Worm (Caenorhabditis elegans) whole organism, L4 larva: Measurements from ENCODE around the gene lido-8.
A peak's percentile ranks its signal among the peaks of the same experiment; 100 is the strongest.

ENCODE experiments used
- F37D6.2 ChIP-seq: sonication (generic microtip); optimal IDR thresholded peaks from 2 replicates; lab custom pipeline; 2016; ENCODE audit warnings: mild to moderate bottlenecking, missing genetic modification characterization, missing compliant biosample characterization
- F49E8.2 ChIP-seq: sonication (generic microtip); optimal IDR thresholded peaks from 2 replicates; lab custom pipeline; 2016; ENCODE audit warnings: missing compliant biosample characterization, mild to moderate bottlenecking, missing genetic modification characterization, borderline replicate concordance
- T26A8.4 ChIP-seq: fragments of 200-800 bp; sonication (Bioruptor generic); IDR thresholded peaks from 2 replicates; pipeline ENCODE4 v1.3.6; 2022; ENCODE audit warnings: missing genetic modification characterization, missing compliant biosample characterization
- Y5F2A.4 ChIP-seq: fragments of 200-800 bp; sonication (Bioruptor generic); optimal IDR thresholded peaks from 2 replicates; lab custom pipeline; 2018; ENCODE audit warnings: mild to moderate bottlenecking, missing genetic modification characterization, missing compliant biosample characterization
- ZK337.2 ChIP-seq: fragments of 200-800 bp; sonication (Bioruptor generic); IDR thresholded peaks from 2 replicates; pipeline ENCODE4 v1.3.6; 2022; ENCODE audit warnings: missing genetic modification reagents, missing genetic modification characterization, missing compliant biosample characterization
- ZK546.5 ChIP-seq, 2 experiments: sonication (generic microtip); optimal IDR thresholded peaks; 2 replicates each; lab custom pipeline; 2017; ENCODE audit warnings: missing biosample characterization in 2 of 2, missing genetic modification characterization in 2 of 2
- aly-2 ChIP-seq: sonication (generic microtip); optimal IDR thresholded peaks from 2 replicates; lab custom pipeline; 2018; ENCODE audit warnings: missing biosample characterization, missing genetic modification characterization
- attf-4 ChIP-seq: sonication (generic microtip); optimal IDR thresholded peaks from 3 replicates; lab custom pipeline; 2017; ENCODE audit warnings: missing biosample characterization, missing genetic modification characterization
- ceh-32 ChIP-seq: sonication (generic microtip); optimal IDR thresholded peaks from 2 replicates; lab custom pipeline; 2016; ENCODE audit warnings: mild to moderate bottlenecking, missing genetic modification characterization, missing compliant biosample characterization; ENCODE audit not compliant: poor library complexity
- ceh-44 ChIP-seq: fragments of 200-800 bp; sonication (Bioruptor generic); IDR thresholded peaks from 2 replicates; pipeline ENCODE4 v1.3.6; 2022; ENCODE audit warnings: missing genetic modification reagents, missing genetic modification characterization, missing compliant biosample characterization
- ces-1 ChIP-seq: fragments of 150-350 bp; sonication (generic microtip); optimal IDR thresholded peaks from 4 replicates; lab custom pipeline; 2014; ENCODE audit warnings: missing biosample characterization, missing genetic modification reagents, missing genetic modification characterization
- ctbp-1 ChIP-seq: fragments of 200-800 bp; sonication (Bioruptor generic); IDR thresholded peaks from 2 replicates; pipeline ENCODE4 v1.3.6; 2022; ENCODE audit warnings: missing genetic modification reagents, missing genetic modification characterization, missing compliant biosample characterization
- daf-16 ChIP-seq, 3 experiments: sonication (generic microtip); optimal IDR thresholded peaks; 2 replicates each; lab custom pipeline; 2016 to 2017; ENCODE audit warnings: missing genetic modification characterization in 3 of 3, missing genetic modification reagents in 3 of 3, mild to moderate bottlenecking in 2 of 3, missing compliant biosample characterization in 2 of 3, missing biosample characterization in 1 of 3, moderate library complexity in 1 of 3
- dmd-6 ChIP-seq: fragments of 200-800 bp; sonication (Bioruptor generic); IDR thresholded peaks from 2 replicates; pipeline ENCODE4 v1.3.6; 2022; ENCODE audit warnings: missing genetic modification reagents, missing genetic modification characterization, missing compliant biosample characterization
- dmd-8 ChIP-seq: fragments of 200-800 bp; sonication (Bioruptor generic); IDR thresholded peaks from 2 replicates; pipeline ENCODE4 v1.3.6; 2022; ENCODE audit warnings: missing genetic modification characterization, missing compliant biosample characterization
- dmd-9 ChIP-seq: fragments of 200-800 bp; sonication (Bioruptor generic); IDR thresholded peaks from 2 replicates; pipeline ENCODE4 v1.3.6; 2022; ENCODE audit warnings: missing genetic modification reagents, missing genetic modification characterization, missing compliant biosample characterization
- duxl-1 ChIP-seq: sonication (generic microtip); optimal IDR thresholded peaks from 2 replicates; lab custom pipeline; 2016; ENCODE audit warnings: mild to moderate bottlenecking, missing genetic modification characterization, moderate library complexity, missing compliant biosample characterization; ENCODE audit not compliant: poor library complexity
- dve-1 ChIP-seq: sonication (generic microtip); optimal IDR thresholded peaks from 2 replicates; lab custom pipeline; 2017; ENCODE audit warnings: antibody characterized with exemption, mild to moderate bottlenecking, missing genetic modification characterization, missing compliant biosample characterization; ENCODE audit not compliant: insufficient read depth
- hif-1 ChIP-seq, 2 experiments: sonication (generic microtip); optimal IDR thresholded peaks; 2 replicates each; lab custom pipeline; 2016 to 2017; ENCODE audit warnings: missing compliant biosample characterization in 2 of 2, missing genetic modification characterization in 2 of 2, missing genetic modification reagents in 2 of 2, missing genotype in 2 of 2, mild to moderate bottlenecking in 1 of 2
- lin-29 ChIP-seq: fragments of 200-800 bp; sonication (Bioruptor generic); IDR thresholded peaks from 2 replicates; pipeline ENCODE4 v1.3.6; 2022; ENCODE audit warnings: missing genetic modification reagents, missing genetic modification characterization, missing compliant biosample characterization
- madf-9 ChIP-seq: fragments of 200-800 bp; sonication (Bioruptor generic); conservative IDR thresholded peaks from 2 replicates; pipeline ENCODE4 v1.3.6; 2022; ENCODE audit warnings: missing genetic modification reagents, missing genetic modification characterization, missing compliant biosample characterization
- mes-2 ChIP-seq: sonication (generic microtip); optimal IDR thresholded peaks from 2 replicates; lab custom pipeline; 2016; ENCODE audit warnings: missing genotype, mild to moderate bottlenecking, missing genetic modification characterization, missing compliant biosample characterization; ENCODE audit not compliant: poor library complexity, severe bottlenecking
- mxl-2 ChIP-seq: fragments of 200-800 bp; sonication (Bioruptor generic); conservative IDR thresholded peaks from 2 replicates; pipeline ENCODE4 v1.3.6; 2022; ENCODE audit warnings: missing genetic modification reagents, missing genetic modification characterization, missing compliant biosample characterization
- nhr-102 ChIP-seq: sonication (generic microtip); optimal IDR thresholded peaks from 2 replicates; lab custom pipeline; 2016; ENCODE audit warnings: mild to moderate bottlenecking, missing genetic modification characterization, moderate library complexity, missing compliant biosample characterization
- nhr-28 ChIP-seq: fragments of 150-350 bp; optimal IDR thresholded peaks from 2 replicates; lab custom pipeline; 2014; ENCODE audit warnings: missing biosample characterization, missing genetic modification characterization
- nhr-6 ChIP-seq: fragments of 150-350 bp; optimal IDR thresholded peaks from 2 replicates; lab custom pipeline; 2014; ENCODE audit warnings: missing biosample characterization, missing genetic modification characterization
- saeg-2 ChIP-seq: fragments of 200-800 bp; sonication (Bioruptor generic); IDR thresholded peaks from 2 replicates; pipeline ENCODE4 v1.3.6; 2022; ENCODE audit warnings: missing genetic modification reagents, missing genetic modification characterization, missing compliant biosample characterization
- set-16 ChIP-seq: fragments of 200-800 bp; sonication (Bioruptor generic); IDR thresholded peaks from 2 replicates; pipeline ENCODE4 v1.3.6; 2022; ENCODE audit warnings: missing genetic modification reagents, missing genetic modification characterization, missing compliant biosample characterization
- unc-130 ChIP-seq: sonication (generic microtip); optimal IDR thresholded peaks from 2 replicates; lab custom pipeline; 2016; ENCODE audit warnings: missing genetic modification reagents, missing genetic modification characterization, missing compliant biosample characterization
- unc-62 ChIP-seq, 3 experiments: fragments of 150-350 bp in 1 of 3; sonication (generic microtip); optimal IDR thresholded peaks in 2 of 3; peaks in 1 of 3; 1 replicate in 1 of 3; 2 replicates in 2 of 3; lab custom pipeline; 2014 to 2017; ENCODE audit warnings: missing biosample characterization in 3 of 3, missing genetic modification characterization in 3 of 3, missing genetic modification reagents in 3 of 3, missing genotype in 1 of 3
- vab-7 ChIP-seq: fragments of 200-800 bp; sonication (Bioruptor generic); IDR thresholded peaks from 2 replicates; pipeline ENCODE4 v1.3.6; 2022; ENCODE audit warnings: missing genetic modification reagents, missing genetic modification characterization, missing compliant biosample characterization

Gene lido-8

ce11 chrII:2987854-2988350, 8.9 kb upstream of the lido-8 start, which contains the start of gene lido-7 (continued):
- TF ChIP-seq F37D6.2 (tag; lab: Kevin White, UChicago) (no peak), nhr-28 (tag; lab: Kevin White, UChicago) (peak; percentile 17)

- TF ChIP-seq set-16 (peak; percentile 75), dmd-8 (GFP tag; lab: Robert Waterston, UW) (0 out of 2 replicates have a peak, but pooled peaks have one; percentile 22), madf-9 (GFP tag; lab: Robert Waterston, UW) (0 out of 2 replicates have a peak, but pooled peaks have one; percentile 20)
Observed at ce11 chrII:2989076-2989475, 7.7 kb upstream of the lido-8 start.

DNA sequence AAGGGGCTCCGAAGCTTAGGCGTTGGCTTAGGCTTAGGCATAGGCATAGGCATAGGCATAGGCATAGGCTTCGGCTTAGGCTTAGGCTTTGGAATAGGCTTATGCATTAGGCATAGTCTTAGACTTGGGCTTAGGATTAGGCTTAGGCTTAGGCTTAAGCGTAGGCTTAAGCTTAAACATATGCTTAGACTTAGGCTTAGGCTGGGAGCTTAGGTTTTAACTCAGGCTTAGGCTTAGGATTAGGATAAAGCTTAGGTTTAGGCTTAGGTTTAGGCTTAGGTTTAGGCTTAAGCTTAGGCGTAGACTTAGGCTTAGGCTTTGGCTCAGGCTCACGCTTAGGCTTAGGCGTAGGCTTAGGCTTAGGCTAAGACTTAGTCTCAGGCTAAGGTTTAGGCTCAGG, 6.7 kb upstream of the lido-8 start:
- TF ChIP-seq unc-62 (GFP tag; optimal IDR thresholded peaks at IDR 0.05 in 1 of 2; lab: Kevin White, UChicago) (peak in 1 of 2 experiments; percentile 75), unc-62 (tag; optimal IDR thresholded peaks at IDR 0.05; lab: Kevin White, UChicago) (no peak), T26A8.4 (GFP tag; lab: Robert Waterston, UW) (no peak), vab-7 (GFP tag; lab: Robert Waterston, UW) (no peak), madf-9 (GFP tag; lab: Robert Waterston, UW) (no peak)

DNA sequence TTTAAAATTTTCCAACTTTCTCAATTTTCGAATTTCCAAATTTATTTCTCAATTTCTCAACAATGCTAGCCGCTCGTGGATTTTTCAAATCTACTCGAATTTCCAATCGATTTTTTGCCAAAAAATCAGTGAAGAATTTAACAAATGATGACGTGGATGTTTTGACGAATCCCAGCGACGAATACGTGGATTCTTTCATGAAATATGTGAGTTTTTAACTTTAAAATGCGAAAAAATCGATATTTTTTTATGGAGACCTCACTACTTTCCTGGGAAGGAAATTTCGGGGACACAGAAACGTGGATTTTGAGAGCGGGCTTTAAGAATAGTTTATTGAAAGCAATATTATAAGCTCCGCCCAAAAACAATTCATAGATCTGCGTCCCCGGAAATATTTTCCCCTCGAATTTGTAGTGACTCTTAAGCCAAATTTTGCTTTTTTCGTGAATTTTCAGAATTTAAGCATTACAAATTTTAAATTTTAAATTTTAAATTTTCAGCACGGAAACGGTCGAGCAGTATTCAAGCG, 5.2 kb upstream of the lido-8 start, which contains the start of gene K08A2.2:
K08A2.2 (plus strand) TSS at position 51 of the 529 bp plus-strand sequence.
- TF ChIP-seq ces-1 (GFP tag; lab: Kevin White, UChicago) (no peak), mes-2 (tag; lab: Kevin White, UChicago) (peak; percentile 91), F37D6.2 (tag; lab: Kevin White, UChicago) (no peak), ZK337.2 (GFP tag; lab: Robert Waterston, UW) (0 out of 2 replicates have a peak, but pooled peaks have one; percentile 34), nhr-102 (tag; lab: Kevin White, UChicago) (no peak), Y5F2A.4 (GFP tag; lab: Kevin White, UChicago) (no peak), madf-9 (GFP tag; lab: Robert Waterston, UW) (no peak), ctbp-1 (GFP tag; lab: Robert Waterston, UW) (no peak), dmd-6 (GFP tag; lab: Robert Waterston, UW) (no peak), F49E8.2 (tag; lab: Kevin White, UChicago) (no peak), dmd-9 (peak; percentile 18; the same call in 1 of the 2 replicates), ZK546.5 (tag; optimal IDR thresholded peaks at IDR 0.05; lab: Kevin White, UChicago) (no peak), ceh-32 (tag; lab: Kevin White, UChicago) (no peak), daf-16 (GFP tag; optimal IDR thresholded peaks at IDR 0.05; lab: Kevin White, UChicago) (no peak), daf-16 (tag; optimal IDR thresholded peaks at IDR 0.05; lab: Kevin White, UChicago) (no peak), mxl-2 (no peak), duxl-1 (tag; lab: Kevin White, UChicago) (no peak), ceh-44 (0 out of 2 replicates have a peak, but pooled peaks have one; percentile 46), saeg-2 (GFP tag; lab: Robert Waterston, UW) (no peak), nhr-6 (tag; lab: Kevin White, UChicago) (no peak), lin-29 (no peak), hif-1 (tag; optimal IDR thresholded peaks at IDR 0.05; lab: Kevin White, UChicago) (peak in 1 of 2 experiments; percentile 35), attf-4 (no peak), unc-130 (GFP tag; lab: Kevin White, UChicago) (peak; percentile 31), aly-2 (no peak)

DNA sequence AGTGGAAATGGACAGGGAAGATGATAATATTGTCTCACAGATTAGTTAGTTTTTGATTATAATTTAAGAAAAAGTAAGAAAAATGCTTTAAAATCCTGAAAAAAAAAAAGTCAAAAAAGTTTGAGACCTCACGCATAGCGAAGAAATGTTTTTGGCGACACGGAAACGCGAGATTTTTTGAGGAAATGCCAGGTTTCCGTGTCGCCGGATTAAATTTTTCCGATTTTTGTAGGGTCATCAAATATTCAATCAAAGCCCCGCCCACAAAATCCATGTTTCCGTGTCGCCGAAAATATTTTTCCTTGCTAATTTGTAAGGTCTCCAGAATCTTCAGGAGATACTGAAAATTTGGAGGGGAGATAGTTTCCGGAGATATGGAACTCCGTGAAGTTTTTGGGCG, 4.5 kb upstream of the lido-8 start:
- no peak for TF ChIP-seq dve-1
- TF ChIP-seq mes-2 (tag; lab: Kevin White, UChicago) = peak; percentile 53
